Worm (Caenorhabditis elegans) whole organism, young adult: ENCODE measurements around the gene ceh-10.

Experiments used
- B0035.1 ChIP-seq: sonication (generic microtip); optimal IDR thresholded peaks from 2 replicates; lab custom pipeline; 2016; ENCODE audit warnings: missing genetic modification characterization, mild to moderate bottlenecking, missing compliant biosample characterization, missing genotype, missing genetic modification reagents
- B0261.1 ChIP-seq: sonication (generic microtip); optimal IDR thresholded peaks from 2 replicates; lab custom pipeline; 2016; ENCODE audit warnings: mild to moderate bottlenecking, missing genetic modification characterization, moderate library complexity, missing compliant biosample characterization
- B0336.3 ChIP-seq: fragments of 200-800 bp; sonication (Bioruptor generic); IDR thresholded peaks from 2 replicates; pipeline ENCODE4 v1.3.6; 2022; ENCODE audit warnings: missing genetic modification characterization, missing compliant biosample characterization
- F22D6.2 ChIP-seq: sonication (generic microtip); optimal IDR thresholded peaks from 2 replicates; lab custom pipeline; 2016; ENCODE audit warnings: mild to moderate bottlenecking, missing genetic modification characterization, missing compliant biosample characterization
- F57A8.1 ChIP-seq: fragments of 200-800 bp; sonication (Bioruptor generic); optimal IDR thresholded peaks from 2 replicates; lab custom pipeline; 2018; ENCODE audit warnings: mild to moderate bottlenecking, missing genetic modification characterization, moderate library complexity, missing compliant biosample characterization
- F57C9.4 ChIP-seq: sonication (generic microtip); optimal IDR thresholded peaks from 2 replicates; lab custom pipeline; 2017; ENCODE audit warnings: mild to moderate bottlenecking, missing genetic modification characterization, missing compliant biosample characterization
- Y53G8AR.9 ChIP-seq: fragments of 200-800 bp; sonication (Bioruptor generic); conservative IDR thresholded peaks from 2 replicates; pipeline ENCODE4 v1.3.6; 2022; ENCODE audit warnings: missing genetic modification reagents, missing genetic modification characterization, missing compliant biosample characterization
- Y79H2A.3 ChIP-seq: fragments of 200-800 bp; sonication (Bioruptor generic); conservative IDR thresholded peaks from 2 replicates; pipeline ENCODE4 v1.3.6; 2022; ENCODE audit warnings: missing genetic modification reagents, missing genetic modification characterization, missing compliant biosample characterization
- athp-1 ChIP-seq: sonication (generic microtip); optimal IDR thresholded peaks from 2 replicates; lab custom pipeline; 2017; ENCODE audit warnings: mild to moderate bottlenecking, missing genetic modification characterization, missing compliant biosample characterization
- attf-5 ChIP-seq: fragments of 200-800 bp; sonication (Bioruptor generic); optimal IDR thresholded peaks from 2 replicates; lab custom pipeline; 2018; ENCODE audit warnings: mild to moderate bottlenecking, missing genetic modification characterization, missing compliant biosample characterization
- bed-2 ChIP-seq: fragments of 200-800 bp; sonication (Bioruptor generic); IDR thresholded peaks from 2 replicates; pipeline ENCODE4 v1.3.6; 2022; ENCODE audit warnings: missing genetic modification reagents, missing genetic modification characterization, missing compliant biosample characterization
- cebp-1 ChIP-seq, 2 experiments: fragments of 200-800 bp in 1 of 2; sonication (Bioruptor generic) in 1 of 2; sonication (generic microtip) in 1 of 2; IDR thresholded peaks in 1 of 2; optimal IDR thresholded peaks in 1 of 2; 2 replicates each; pipeline versions ENCODE4 v1.3.6 to Lab custom; 2017 to 2022; ENCODE audit warnings: missing compliant biosample characterization in 2 of 2, missing genetic modification characterization in 2 of 2, mild to moderate bottlenecking in 1 of 2, missing genetic modification reagents in 1 of 2, moderate library complexity in 1 of 2
- cebp-2 ChIP-seq: fragments of 200-800 bp; sonication (Bioruptor generic); IDR thresholded peaks from 2 replicates; pipeline ENCODE4 v1.3.6; 2022; ENCODE audit warnings: missing genetic modification characterization, missing compliant biosample characterization
- ceh-100 ChIP-seq: fragments of 200-800 bp; sonication (Bioruptor generic); IDR thresholded peaks from 2 replicates; pipeline ENCODE4 v1.3.6; 2022; ENCODE audit warnings: missing genetic modification reagents, missing genetic modification characterization, missing compliant biosample characterization
- ceh-91 ChIP-seq: fragments of 200-800 bp; sonication (Bioruptor generic); IDR thresholded peaks from 2 replicates; pipeline ENCODE4 v1.3.6; 2022; ENCODE audit warnings: missing genetic modification reagents, missing genetic modification characterization, missing compliant biosample characterization
- dox-1 ChIP-seq: fragments of 200-800 bp; sonication (Bioruptor generic); IDR thresholded peaks from 2 replicates; pipeline ENCODE4 v1.3.6; 2022; ENCODE audit warnings: missing genetic modification reagents, missing genetic modification characterization, missing compliant biosample characterization
- dpl-1 ChIP-seq: fragments of 150-350 bp; optimal IDR thresholded peaks from 2 replicates; lab custom pipeline; 2014; ENCODE audit warnings: missing biosample characterization, missing genetic modification reagents, missing genetic modification characterization
- egl-18 ChIP-seq: fragments of 200-800 bp; sonication (Bioruptor generic); IDR thresholded peaks from 2 replicates; pipeline ENCODE4 v1.3.6; 2022; ENCODE audit warnings: missing genetic modification reagents, missing genetic modification characterization, missing compliant biosample characterization
- fkh-3 ChIP-seq: sonication (generic microtip); optimal IDR thresholded peaks from 2 replicates; lab custom pipeline; 2016; ENCODE audit warnings: mild to moderate bottlenecking, missing genetic modification characterization, missing compliant biosample characterization
- hmg-1.2 ChIP-seq: fragments of 200-800 bp; sonication (Bioruptor generic); IDR thresholded peaks from 2 replicates; pipeline ENCODE4 v1.3.6; 2022; ENCODE audit warnings: missing genetic modification reagents, missing genetic modification characterization, missing compliant biosample characterization
- hmg-20 ChIP-seq: fragments of 200-800 bp; sonication (Bioruptor generic); IDR thresholded peaks from 2 replicates; pipeline ENCODE4 v1.3.6; 2022; ENCODE audit warnings: missing genetic modification reagents, missing genetic modification characterization, missing compliant biosample characterization
- hsf-1 ChIP-seq: fragments of 200-800 bp; sonication (Bioruptor generic); IDR thresholded peaks from 2 replicates; pipeline ENCODE4 v1.3.6; 2022; ENCODE audit warnings: missing genetic modification reagents, missing genetic modification characterization, missing compliant biosample characterization
- lag-1 ChIP-seq: fragments of 200-800 bp; sonication (Bioruptor generic); IDR thresholded peaks from 2 replicates; pipeline ENCODE4 v1.3.6; 2022; ENCODE audit warnings: missing genetic modification reagents, missing genetic modification characterization, missing compliant biosample characterization
- let-607 ChIP-seq, 2 experiments: fragments of 200-800 bp in 1 of 2; sonication (Bioruptor generic) in 1 of 2; sonication (generic microtip) in 1 of 2; optimal IDR thresholded peaks; 2 replicates each; lab custom pipeline; 2016 to 2018; ENCODE audit warnings: mild to moderate bottlenecking in 2 of 2, missing compliant biosample characterization in 2 of 2, missing genetic modification characterization in 2 of 2, moderate library complexity in 2 of 2, missing genotype in 1 of 2
- lir-1 ChIP-seq: fragments of 200-800 bp; sonication (Bioruptor generic); conservative IDR thresholded peaks from 2 replicates; pipeline ENCODE4 v1.3.6; 2022; ENCODE audit warnings: missing genetic modification reagents, missing genetic modification characterization, missing compliant biosample characterization
- madf-8 ChIP-seq: fragments of 200-800 bp; sonication (Bioruptor generic); conservative IDR thresholded peaks from 2 replicates; pipeline ENCODE4 v1.3.6; 2022; ENCODE audit warnings: missing genetic modification reagents, missing genetic modification characterization, missing compliant biosample characterization
- mes-4 ChIP-seq: sonication (generic microtip); optimal IDR thresholded peaks from 2 replicates; lab custom pipeline; 2016; ENCODE audit warnings: missing genotype, missing genetic modification characterization, missing compliant biosample characterization
- nhr-80 ChIP-seq: sonication (generic microtip); optimal IDR thresholded peaks from 2 replicates; lab custom pipeline; 2016; ENCODE audit warnings: missing genetic modification characterization, missing compliant biosample characterization
- nhr-90 ChIP-seq: sonication (generic microtip); optimal IDR thresholded peaks from 2 replicates; lab custom pipeline; 2016; ENCODE audit warnings: missing genotype, mild to moderate bottlenecking, missing genetic modification characterization, missing compliant biosample characterization
- rcor-1 ChIP-seq: fragments of 200-800 bp; sonication (Bioruptor generic); IDR thresholded peaks from 2 replicates; pipeline ENCODE4 v1.3.6; 2022; ENCODE audit warnings: missing genetic modification reagents, missing genetic modification characterization, missing compliant biosample characterization
- rpc-1 ChIP-seq, 2 experiments: fragments of 150-350 bp in 1 of 2; sonication (generic microtip) in 1 of 2; optimal IDR thresholded peaks; 2 replicates each; lab custom pipeline; 2014 to 2018; ENCODE audit warnings: missing biosample characterization in 1 of 2, missing genetic modification characterization in 1 of 2, missing genetic modification reagents in 1 of 2, missing genotype in 1 of 2
- snpc-1.3 ChIP-seq: sonication (generic microtip); optimal IDR thresholded peaks from 2 replicates; lab custom pipeline; 2017; ENCODE audit warnings: missing genetic modification characterization, mild to moderate bottlenecking, missing compliant biosample characterization, antibody characterized with exemption, moderate library complexity, missing genotype, missing genetic modification reagents; ENCODE audit not compliant: insufficient read depth
- tbp1 ChIP-seq: fragments of 200-800 bp; sonication (Bioruptor generic); optimal IDR thresholded peaks from 2 replicates; lab custom pipeline; 2018; ENCODE audit warnings: mild to moderate bottlenecking, missing genetic modification characterization, missing compliant biosample characterization
- tbx-9 ChIP-seq: sonication (generic microtip); optimal IDR thresholded peaks from 2 replicates; lab custom pipeline; 2016; ENCODE audit warnings: borderline replicate concordance, missing genetic modification characterization, inconsistent platforms, missing compliant biosample characterization
- tlf-1 ChIP-seq: fragments of 200-800 bp; sonication (Bioruptor generic); optimal IDR thresholded peaks from 2 replicates; lab custom pipeline; 2018; ENCODE audit warnings: mild to moderate bottlenecking, missing genetic modification characterization, missing compliant biosample characterization
- unc-62 ChIP-seq: fragments of 150-350 bp; optimal IDR thresholded peaks from 2 replicates; lab custom pipeline; 2014; ENCODE audit warnings: missing biosample characterization, missing genetic modification reagents, missing genetic modification characterization
- ztf-18 ChIP-seq: sonication (generic microtip); optimal IDR thresholded peaks from 2 replicates; lab custom pipeline; 2016; ENCODE audit warnings: missing genotype, mild to moderate bottlenecking, missing genetic modification characterization, missing compliant biosample characterization
- ztf-22 ChIP-seq: fragments of 200-800 bp; sonication (Bioruptor generic); optimal IDR thresholded peaks from 2 replicates; lab custom pipeline; 2018; ENCODE audit warnings: mild to moderate bottlenecking, missing genetic modification characterization, moderate library complexity, missing compliant biosample characterization
- ztf-26 ChIP-seq: sonication (generic microtip); optimal IDR thresholded peaks from 2 replicates; lab custom pipeline; 2017; ENCODE audit warnings: missing genetic modification characterization, missing compliant biosample characterization
- ztf-28 ChIP-seq: fragments of 200-800 bp; sonication (Bioruptor generic); IDR thresholded peaks from 2 replicates; pipeline ENCODE4 v1.3.6; 2022; ENCODE audit warnings: missing genetic modification reagents, missing genetic modification characterization, missing compliant biosample characterization
- ztf-3 ChIP-seq: fragments of 200-800 bp; sonication (Bioruptor generic); optimal IDR thresholded peaks from 2 replicates; lab custom pipeline; 2018; ENCODE audit warnings: mild to moderate bottlenecking, missing genetic modification characterization, missing compliant biosample characterization

ceh-10 gene

ce11 chrIII:5805273-5805672, 6.4 kb downstream of the ceh-10 start, which contains the start of gene R12B2.3:
Gene R12B2.3, plus strand, starts transcription at chrIII:5805573.
- TF ChIP-seq lir-1 (GFP tag; lab: Robert Waterston, UW) = no peak
- no peak for TF ChIP-seq ztf-26
- no peak for TF ChIP-seq bed-2 (GFP tag; lab: Robert Waterston, UW)

ce11 chrIII:5806720-5807119, 7.9 kb downstream of the ceh-10 start, which contains the start of gene R12B2.2:
Gene R12B2.2, plus strand, starts transcription at chrIII:5807020.
- TF ChIP-seq athp-1 (no peak), rcor-1 (GFP tag; lab: Robert Waterston, UW) (no peak), F57C9.4 (no peak), F22D6.2 (no peak), ztf-18 (no peak), B0336.3 (GFP tag; lab: Robert Waterston, UW) (no peak), cebp-2 (GFP tag; lab: Robert Waterston, UW) (no peak), unc-62 (GFP tag; lab: Kevin White, UChicago) (no peak), hmg-20 (GFP tag; lab: Robert Waterston, UW) (no peak), ztf-26 (no peak), dox-1 (GFP tag; lab: Robert Waterston, UW) (no peak), Y53G8AR.9 (GFP tag; lab: Robert Waterston, UW) (no peak), fkh-3 (tag; lab: Kevin White, UChicago) (no peak), hsf-1 (GFP tag; lab: Robert Waterston, UW) (no peak), tbx-9 (no peak), lir-1 (GFP tag; lab: Robert Waterston, UW) (no peak), ztf-22 (GFP tag; lab: Kevin White, UChicago) (no peak)

ce11 chrIII:5810012-5810411, 11.2 kb downstream of the ceh-10 start:
- TF ChIP-seq athp-1 = no peak
- TF ChIP-seq cebp-2 (GFP tag; lab: Robert Waterston, UW) = no peak
- TF ChIP-seq tlf-1 (GFP tag; lab: Kevin White, UChicago) = no peak
- TF ChIP-seq unc-62 (GFP tag; lab: Kevin White, UChicago) = no peak
- TF ChIP-seq ceh-100 = no peak
- no peak for TF ChIP-seq madf-8
- peak; percentile 32; the same call in 1 of the 2 replicates for TF ChIP-seq hmg-1.2
- no peak for TF ChIP-seq rpc-1 (optimal IDR thresholded peaks at IDR 0.05; lab: Kevin White, UChicago)
- no peak for TF ChIP-seq rpc-1 (tag; optimal IDR thresholded peaks at IDR 0.05; lab: Kevin White, UChicago)
- TF ChIP-seq ztf-26 = no peak
- no peak for TF ChIP-seq F57A8.1
- no peak for TF ChIP-seq nhr-90 (tag; lab: Kevin White, UChicago)
- TF ChIP-seq let-607 (tag; optimal IDR thresholded peaks at IDR 0.05; lab: Kevin White, UChicago) = no peak
- TF ChIP-seq ztf-3 (GFP tag; lab: Kevin White, UChicago) = no peak
- TF ChIP-seq tbp1 = no peak
- TF ChIP-seq snpc-1.3 (tag; lab: Kevin White, UChicago) = no peak
- TF ChIP-seq B0261.1 (tag; lab: Kevin White, UChicago) = no peak
- TF ChIP-seq ceh-91 (GFP tag; lab: Robert Waterston, UW) = no peak
- TF ChIP-seq egl-18 (GFP tag; lab: Robert Waterston, UW) = no peak
- TF ChIP-seq nhr-80 = peak; percentile 53
- no peak for TF ChIP-seq dpl-1 (GFP tag; lab: Kevin White, UChicago)
- TF ChIP-seq mes-4 (tag; lab: Kevin White, UChicago) = no peak
- TF ChIP-seq B0035.1 (tag; lab: Kevin White, UChicago) = no peak
- TF ChIP-seq ztf-28 (GFP tag; lab: Robert Waterston, UW) = no peak
- no peak for TF ChIP-seq lir-1 (GFP tag; lab: Robert Waterston, UW)
- no peak for TF ChIP-seq cebp-1 (GFP tag; IDR thresholded peaks at IDR 0.05; lab: Robert Waterston, UW)
- TF ChIP-seq cebp-1 (tag; optimal IDR thresholded peaks at IDR 0.05; lab: Kevin White, UChicago) = peak; percentile 64
- TF ChIP-seq attf-5 (GFP tag; lab: Kevin White, UChicago) = peak; percentile 29
- TF ChIP-seq lag-1 (GFP tag; lab: Robert Waterston, UW) = no peak
- no peak for TF ChIP-seq Y79H2A.3
